Worm (Caenorhabditis elegans) whole organism, young adult: Measurements from ENCODE around the gene nhr-253.

Source experiments
- aptf-3 ChIP-seq: fragments of 200-800 bp; sonication (Bioruptor generic); IDR thresholded peaks from 2 replicates; pipeline ENCODE4 v1.3.6; 2022; ENCODE audit warnings: missing genetic modification characterization, missing compliant biosample characterization
- nfyb-1 ChIP-seq: fragments of 200-800 bp; sonication (Bioruptor generic); IDR thresholded peaks from 2 replicates; pipeline ENCODE4 v1.3.6; 2022; ENCODE audit warnings: missing genetic modification reagents, missing genetic modification characterization, missing compliant biosample characterization
- nhr-179 ChIP-seq: sonication (generic microtip); optimal IDR thresholded peaks from 2 replicates; lab custom pipeline; 2016; ENCODE audit warnings: mild to moderate bottlenecking, missing genetic modification characterization, missing compliant biosample characterization
- pha-4 ChIP-seq: fragments of 150-350 bp; sonication (generic microtip); optimal IDR thresholded peaks from 2 replicates; lab custom pipeline; 2014; ENCODE audit warnings: missing biosample characterization, missing genetic modification reagents, missing genetic modification characterization
- rpc-1 ChIP-seq, 2 experiments: fragments of 150-350 bp in 1 of 2; sonication (generic microtip) in 1 of 2; optimal IDR thresholded peaks; 2 replicates each; lab custom pipeline; 2014 to 2018; ENCODE audit warnings: missing biosample characterization in 1 of 2, missing genetic modification characterization in 1 of 2, missing genetic modification reagents in 1 of 2, missing genotype in 1 of 2
- snpc-4 ChIP-seq, 5 experiments: fragments of 150-350 bp in 1 of 5; sonication (generic microtip) in 4 of 5; optimal IDR thresholded peaks; 2 replicates each; lab custom pipeline; 2014 to 2018; ENCODE audit warnings: missing genetic modification characterization in 5 of 5, missing biosample characterization in 3 of 5, antibody characterized with exemption in 2 of 5, mild to moderate bottlenecking in 2 of 5, missing compliant biosample characterization in 2 of 5, missing genotype in 2 of 5, moderate library complexity in 2 of 5, missing genetic modification reagents in 1 of 5

DNA sequence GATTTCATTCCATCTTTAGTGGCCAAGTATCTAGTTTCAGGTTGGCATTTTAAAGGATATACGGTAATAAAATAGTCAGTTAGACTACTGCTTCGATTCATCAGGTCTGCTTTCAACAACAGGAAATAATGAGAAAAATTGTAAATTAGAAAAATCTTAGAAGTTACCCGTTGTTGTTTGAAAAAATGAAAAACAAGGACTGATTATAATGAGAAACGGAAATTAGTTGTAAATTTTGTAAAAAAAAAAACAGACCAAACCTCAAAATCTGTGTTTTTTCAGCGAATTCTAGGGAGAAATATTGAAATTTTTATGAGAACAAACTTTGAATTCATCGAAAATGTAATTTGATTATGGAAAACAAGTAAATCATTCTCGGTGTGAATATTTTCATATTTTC is 6.6 kb downstream of the nhr-253 start, which contains the start of gene srh-62:
- TF ChIP-seq nhr-179 (tag; lab: Kevin White, UChicago) (no peak), pha-4 (tag; lab: Kevin White, UChicago) (no peak), rpc-1 (optimal IDR thresholded peaks at IDR 0.05; lab: Kevin White, UChicago) (no peak), rpc-1 (tag; optimal IDR thresholded peaks at IDR 0.05; lab: Kevin White, UChicago) (no peak), aptf-3 (GFP tag; lab: Robert Waterston, UW) (no peak), snpc-4 (GFP tag; optimal IDR thresholded peaks at IDR 0.05; lab: Kevin White, UChicago) (no peak), snpc-4 (tag; optimal IDR thresholded peaks at IDR 0.05; lab: Kevin White, UChicago) (no peak), nfyb-1 (GFP tag; lab: Robert Waterston, UW) (no peak)
